Fruit fly (Drosophila melanogaster): ENCODE data around the gene CG33170.

Gene CG33170

DNA sequence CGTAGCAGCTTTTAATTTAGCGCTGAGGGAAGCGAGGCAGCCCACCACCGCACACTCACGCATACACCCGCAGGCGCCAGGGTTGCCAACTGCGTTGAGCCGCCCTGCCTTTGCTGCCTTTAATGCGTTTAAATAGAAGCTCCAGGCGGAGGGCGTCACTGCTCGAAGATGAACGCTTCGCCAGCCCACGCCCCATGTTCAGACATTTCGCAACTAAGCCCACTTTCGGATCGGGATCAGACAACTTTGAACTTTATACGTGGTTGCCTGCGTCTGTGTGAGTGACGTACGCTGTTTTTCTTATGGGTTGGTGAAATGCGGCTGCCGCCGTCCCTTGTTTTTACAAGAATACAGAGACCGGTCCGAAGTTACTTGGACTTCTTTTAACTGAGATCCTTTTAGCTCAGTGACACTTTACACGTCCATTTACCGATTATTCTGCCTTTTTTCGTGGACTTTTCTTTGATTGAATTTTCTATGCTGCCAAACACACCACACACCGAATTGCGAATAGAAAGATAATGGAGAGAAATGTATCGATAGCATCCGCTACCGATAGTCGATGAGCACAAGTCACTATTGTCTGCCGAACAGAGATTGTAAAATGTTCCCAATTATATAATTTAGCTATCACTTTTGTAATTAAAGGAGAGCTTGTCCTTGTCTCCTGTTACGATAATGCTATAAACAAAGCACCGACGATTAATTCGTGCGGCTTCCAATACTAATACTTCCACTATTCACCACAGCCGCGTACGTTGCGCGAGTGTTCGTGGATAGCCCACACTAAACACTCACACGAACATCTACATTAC, 6.8 kb downstream of the CG33170 start (continued):
- peak; percentile 71 for TF ChIP-seq nerfin-2 (GFP tag; IDR thresholded peaks at IDR 0.05; ENCODE audit: partially characterized antibody)
- no peak for TF ChIP-seq wek (GFP tag; optimal IDR thresholded peaks at IDR 0.05)
- TF ChIP-seq CG12071 (GFP tag; optimal IDR thresholded peaks at IDR 0.05), result no peak
- no peak for TF ChIP-seq CG16779 (GFP tag; IDR thresholded peaks at IDR 0.05)
- no peak for TF ChIP-seq CG10366 (GFP tag; IDR thresholded peaks at IDR 0.05)
- no peak for TF ChIP-seq abd-A (tag; optimal IDR thresholded peaks at IDR 0.05)
- TF ChIP-seq onecut (GFP tag; IDR thresholded peaks at IDR 0.05), result peak; percentile 17
- TF ChIP-seq CG7372 (GFP tag; IDR thresholded peaks at IDR 0.05), result 0 out of 2 replicates have a peak, but pooled peaks have one; percentile 21
- TF ChIP-seq CG5180 (GFP tag; optimal IDR thresholded peaks at IDR 0.05), result no peak
- TF ChIP-seq nom (GFP tag; optimal IDR thresholded peaks at IDR 0.05), result peak; percentile 59
- TF ChIP-seq CG17361 (GFP tag; IDR thresholded peaks at IDR 0.05), result 0 out of 3 replicates have a peak, but pooled peaks have one; percentile 31
- no peak for TF ChIP-seq zf30C (GFP tag; optimal IDR thresholded peaks at IDR 0.05)
- peak; percentile 68 for TF ChIP-seq Dref (GFP tag; IDR thresholded peaks at IDR 0.05)
- no peak for TF ChIP-seq br (optimal IDR thresholded peaks at IDR 0.05)
- peak; percentile 13 for TF ChIP-seq CG9609 (GFP tag; optimal IDR thresholded peaks at IDR 0.05)
- TF ChIP-seq Kr (GFP tag; optimal IDR thresholded peaks at IDR 0.05), result no peak
- TF ChIP-seq h (optimal IDR thresholded peaks at IDR 0.05), result no peak
- TF ChIP-seq sqz (GFP tag; optimal IDR thresholded peaks at IDR 0.05), result peak; percentile 12
- TF ChIP-seq bowl (GFP tag; IDR thresholded peaks at IDR 0.05), result no peak
- TF ChIP-seq Xrp1 (GFP tag; IDR thresholded peaks at IDR 0.05), result peak; percentile 22; the same call in 1 of the 2 replicates
- TF ChIP-seq HLHmδ (GFP tag; optimal IDR thresholded peaks at IDR 0.05), result no peak
- no peak for TF ChIP-seq Hr39 (optimal IDR thresholded peaks at IDR 0.05)
- peak; percentile 2 for TF ChIP-seq HmgZ (tag; optimal IDR thresholded peaks at IDR 0.05)
- no peak for TF ChIP-seq Rx (GFP tag; IDR thresholded peaks at IDR 0.05)
- TF ChIP-seq CG1603 (tag; optimal IDR thresholded peaks at IDR 0.05), result peak; percentile 46
- TF ChIP-seq Poxn (GFP tag; IDR thresholded peaks at IDR 0.05), result no peak
- no peak for TF ChIP-seq ken (GFP tag; IDR thresholded peaks at IDR 0.05)
- TF ChIP-seq CG6272 (GFP tag; IDR thresholded peaks at IDR 0.05), result no peak
- TF ChIP-seq Hsf (GFP tag; optimal IDR thresholded peaks at IDR 0.05), result peak; percentile 24
- no peak for TF ChIP-seq fd64A (GFP tag; optimal IDR thresholded peaks at IDR 0.05)
- no peak for TF ChIP-seq vfl (GFP tag; optimal IDR thresholded peaks at IDR 0.05)
- 0 out of 3 replicates have a peak, but pooled peaks have one; percentile 13 for TF ChIP-seq CG11695 (GFP tag; IDR thresholded peaks at IDR 0.05)
- TF ChIP-seq CG4404 (GFP tag; IDR thresholded peaks at IDR 0.05), result no peak
- no peak for TF ChIP-seq ATbp (GFP tag; optimal IDR thresholded peaks at IDR 0.05)
- TF ChIP-seq ara (GFP tag; IDR thresholded peaks at IDR 0.05), result no peak
- TF ChIP-seq Elba2 (GFP tag; optimal IDR thresholded peaks at IDR 0.05), result no peak
- TF ChIP-seq org-1 (GFP tag; optimal IDR thresholded peaks at IDR 0.05), result no peak
- TF ChIP-seq NC2β (GFP tag; optimal IDR thresholded peaks at IDR 0.05), result no peak
- TF ChIP-seq dimm (GFP tag; IDR thresholded peaks at IDR 0.05), result no peak
- no peak for TF ChIP-seq CG43689 (GFP tag; IDR thresholded peaks at IDR 0.05)
- no peak for TF ChIP-seq CG12299 (tag; optimal IDR thresholded peaks at IDR 0.05)
- peak; percentile 55 for TF ChIP-seq Ets65A (GFP tag)
- TF ChIP-seq CG6765 (GFP tag; optimal IDR thresholded peaks at IDR 0.05), result no peak
- peak; percentile 20 for TF ChIP-seq CG10267 (tag; optimal IDR thresholded peaks at IDR 0.05)
- TF ChIP-seq mam (GFP tag; optimal IDR thresholded peaks at IDR 0.05), result peak; percentile 32
- TF ChIP-seq CG10209 (GFP tag; optimal IDR thresholded peaks at IDR 0.05), result no peak
- no peak for TF ChIP-seq Hey (tag; optimal IDR thresholded peaks at IDR 0.05)
- no peak for TF ChIP-seq CG8089 (GFP tag; optimal IDR thresholded peaks at IDR 0.05)
- no peak for TF ChIP-seq CG31388 (GFP tag; optimal IDR thresholded peaks at IDR 0.05)
- TF ChIP-seq CG32772 (GFP tag; IDR thresholded peaks at IDR 0.05), result peak; percentile 12; the same call in 1 of the 2 replicates
- TF ChIP-seq row (GFP tag; IDR thresholded peaks at IDR 0.05), result peak; percentile 60
- no peak for TF ChIP-seq CG4854 (GFP tag; optimal IDR thresholded peaks at IDR 0.05)

Measured in whole organism, embryonic.